Worm (Caenorhabditis elegans): ENCODE measurements around the gene T05D4.2.

T05D4.2 gene

ce11 chrIII:13561233-13561632 lies 1.6 kb downstream of the T05D4.2 start:
- TF ChIP-seq ceh-82 (tag; optimal IDR thresholded peaks at IDR 0.05) (no peak), mdl-1 (tag; optimal IDR thresholded peaks at IDR 0.05) (no peak), mml-1 (tag; optimal IDR thresholded peaks at IDR 0.05) (no peak), R02D3.7 (tag; optimal IDR thresholded peaks at IDR 0.05) (no peak), nhr-12 (tag; optimal IDR thresholded peaks at IDR 0.05) (no peak), elt-3 (tag; optimal IDR thresholded peaks at IDR 0.05) (no peak), elt-1 (tag; optimal IDR thresholded peaks at IDR 0.05) (no peak), ztf-11 (tag; optimal IDR thresholded peaks at IDR 0.05) (no peak), nfya-1 (tag; optimal IDR thresholded peaks at IDR 0.05; ENCODE audit: insufficient read depth) (no peak), eor-1 (tag; optimal IDR thresholded peaks at IDR 0.05) (no peak), elt-2 (tag; optimal IDR thresholded peaks at IDR 0.05) (no peak), fkh-10 (GFP tag; optimal IDR thresholded peaks at IDR 0.05) (no peak), nhr-11 (tag; optimal IDR thresholded peaks at IDR 0.05) (no peak), nhr-23 (tag; optimal IDR thresholded peaks at IDR 0.05) (no peak)

- peak; percentile 34 for TF ChIP-seq nhr-23 (tag; optimal IDR thresholded peaks at IDR 0.05)
- TF ChIP-seq lin-15B (tag; optimal IDR thresholded peaks at IDR 0.05), result no peak
Measured at ce11 chrIII:13560715-13561114, 2.2 kb downstream of the T05D4.2 start.

DNA sequence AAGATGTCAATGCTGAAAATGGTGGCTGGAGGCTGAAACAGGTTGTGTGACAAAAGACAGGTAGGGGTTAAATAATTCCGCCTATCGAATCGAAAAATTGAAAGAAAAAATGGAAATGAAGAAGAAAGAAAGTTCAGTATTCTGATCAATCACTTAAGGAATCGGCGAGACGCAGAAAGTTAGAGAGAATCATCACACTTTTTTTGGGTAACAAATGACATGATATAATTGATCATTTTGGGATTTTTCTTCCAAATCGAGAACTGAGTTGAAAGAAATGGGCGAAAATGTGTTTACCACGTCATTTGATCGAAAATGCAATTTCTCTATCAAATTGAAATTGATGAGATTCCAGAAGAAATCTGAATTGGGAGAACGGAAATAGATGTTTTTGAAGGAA lies 6.8 kb downstream of the T05D4.2 start:
- TF ChIP-seq nhr-23 (tag; optimal IDR thresholded peaks at IDR 0.05), result peak; percentile 45
- no peak for TF ChIP-seq R02D3.7 (tag; optimal IDR thresholded peaks at IDR 0.05)
- no peak for TF ChIP-seq ztf-4 (tag; optimal IDR thresholded peaks at IDR 0.05)
- no peak for TF ChIP-seq aly-2 (tag; optimal IDR thresholded peaks at IDR 0.05)
- TF ChIP-seq egl-27 (tag; optimal IDR thresholded peaks at IDR 0.05), result no peak
- no peak for TF ChIP-seq fos-1 (tag; optimal IDR thresholded peaks at IDR 0.05)
- peak; percentile 20 for TF ChIP-seq nhr-25 (tag; optimal IDR thresholded peaks at IDR 0.05)

- TF ChIP-seq elt-3 (tag; optimal IDR thresholded peaks at IDR 0.05) (no peak), aly-2 (tag; optimal IDR thresholded peaks at IDR 0.05) (no peak), daf-12 (tag; optimal IDR thresholded peaks at IDR 0.05) (no peak), ceh-82 (tag; optimal IDR thresholded peaks at IDR 0.05) (no peak), mdl-1 (tag; optimal IDR thresholded peaks at IDR 0.05) (no peak)
Measured at ce11 chrIII:13555234-13555633, 7.6 kb downstream of the T05D4.2 start, which contains the start of gene scav-2. Gene scav-2, minus strand, starts transcription at chrIII:13555334.

DNA sequence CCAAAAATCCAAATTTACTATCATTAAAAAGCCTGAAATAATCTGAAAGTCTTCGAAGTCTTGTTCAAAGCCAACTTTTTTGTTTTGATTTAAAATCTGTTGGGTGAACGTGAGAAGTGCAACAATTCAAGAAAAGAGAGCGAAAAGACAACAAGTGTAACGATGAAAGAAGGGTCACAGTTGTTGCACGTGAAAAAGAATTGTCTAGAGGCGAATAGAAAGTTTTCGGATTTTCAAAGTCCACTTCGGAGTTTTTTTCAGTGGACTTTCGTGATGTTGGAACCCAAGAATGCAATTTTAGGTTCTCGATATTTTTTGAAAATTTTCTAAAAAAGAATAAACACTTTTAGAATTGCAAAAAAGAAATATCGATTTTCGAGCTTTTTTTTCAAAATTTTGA lies 12.9 kb downstream of the T05D4.2 start:
- TF ChIP-seq nfya-1 (tag; optimal IDR thresholded peaks at IDR 0.05; ENCODE audit: insufficient read depth) (peak; percentile 18), nhr-67 (tag; optimal IDR thresholded peaks at IDR 0.05) (no peak), ama-1 (optimal IDR thresholded peaks at IDR 0.05) (peak; percentile 12), ztf-4 (tag; optimal IDR thresholded peaks at IDR 0.05) (no peak)

- TF ChIP-seq nfya-1 (tag; optimal IDR thresholded peaks at IDR 0.05; ENCODE audit: insufficient read depth) (peak; percentile 72), jun-1 (tag; optimal IDR thresholded peaks at IDR 0.05) (no peak), nhr-23 (tag; optimal IDR thresholded peaks at IDR 0.05) (peak; percentile 26), ceh-28 (tag; optimal IDR thresholded peaks at IDR 0.05) (peak; percentile 13), pha-4 (tag; optimal IDR thresholded peaks at IDR 0.05) (peak; percentile 76), hmg-11 (tag; optimal IDR thresholded peaks at IDR 0.05) (peak; percentile 2), egl-5 (tag; optimal IDR thresholded peaks at IDR 0.05) (peak; percentile 64), unc-62 (GFP tag; optimal IDR thresholded peaks at IDR 0.05) (peak; percentile 85), snpc-4 (tag; optimal IDR thresholded peaks at IDR 0.05) (peak; percentile 9), nhr-43 (tag; optimal IDR thresholded peaks at IDR 0.05; ENCODE audit: poor library complexity, severe bottlenecking) (no peak), elt-2 (tag; optimal IDR thresholded peaks at IDR 0.05) (peak; percentile 79), pqm-1 (tag; optimal IDR thresholded peaks at IDR 0.05) (peak; percentile 47), lsy-12 (tag; optimal IDR thresholded peaks at IDR 0.05) (no peak)
Measured at ce11 chrIII:13548982-13549381, 13.9 kb downstream of the T05D4.2 start, which contains the start of gene mmad-1. Gene mmad-1, minus strand, starts transcription at chrIII:13549005.

All from whole organism, L3 larva.